Worm (Caenorhabditis elegans): ENCODE measurements around the gene farl-11.

DNA sequence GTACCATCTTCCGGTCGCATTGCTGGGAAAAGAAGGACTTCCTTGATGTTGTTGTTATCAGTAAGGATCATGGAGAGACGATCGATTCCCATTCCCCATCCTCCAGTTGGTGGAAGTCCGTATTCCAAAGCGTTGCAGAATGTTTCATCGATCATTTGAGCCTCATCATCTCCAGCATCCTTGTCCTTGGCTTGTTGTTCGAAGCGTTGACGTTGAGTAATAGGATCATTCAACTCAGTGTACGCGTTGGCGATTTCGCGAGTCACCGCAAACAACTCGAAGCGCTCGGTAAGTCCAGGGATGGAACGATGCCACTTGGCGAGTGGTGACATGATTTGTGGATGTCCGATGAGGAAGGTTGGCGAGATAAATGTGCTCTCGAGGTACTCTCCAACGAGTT lies 34.4 kb downstream of the farl-11 start:
- TF ChIP-seq nhr-237 (tag; optimal IDR thresholded peaks at IDR 0.05) = no peak
- TF ChIP-seq jun-1 (tag; optimal IDR thresholded peaks at IDR 0.05) = no peak
- TF ChIP-seq unc-39 (tag; optimal IDR thresholded peaks at IDR 0.05) = no peak
- no peak for TF ChIP-seq elt-2 (tag; optimal IDR thresholded peaks at IDR 0.05)
- no peak for TF ChIP-seq nhr-77 (tag; optimal IDR thresholded peaks at IDR 0.05)
- no peak for TF ChIP-seq nhr-76 (tag; optimal IDR thresholded peaks at IDR 0.05)
- no peak for TF ChIP-seq ztf-11 (tag; optimal IDR thresholded peaks at IDR 0.05)
- TF ChIP-seq ZK546.5 (tag; optimal IDR thresholded peaks at IDR 0.05) = no peak
- TF ChIP-seq nhr-11 (tag; optimal IDR thresholded peaks at IDR 0.05) = no peak
- TF ChIP-seq unc-62 (GFP tag; optimal IDR thresholded peaks at IDR 0.05) = no peak

All from whole organism, L3 larva.